Worm (Caenorhabditis elegans) whole organism, young adult: ENCODE data around the gene gipc-2.

Experiments used
- Y67H2A.10 ChIP-seq: fragments of 200-800 bp; sonication (Bioruptor generic); conservative IDR thresholded peaks from 2 replicates; pipeline ENCODE4 v1.3.6; 2022; ENCODE audit warnings: missing genetic modification reagents, missing genetic modification characterization, missing compliant biosample characterization
- ceh-40 ChIP-seq: fragments of 200-800 bp; sonication (Bioruptor generic); IDR thresholded peaks from 2 replicates; pipeline ENCODE4 v1.3.6; 2022; ENCODE audit warnings: missing genetic modification characterization, missing compliant biosample characterization
- gei-17 ChIP-seq: fragments of 200-800 bp; sonication (Bioruptor generic); optimal IDR thresholded peaks from 2 replicates; lab custom pipeline; 2018; ENCODE audit warnings: mild to moderate bottlenecking, missing genetic modification characterization, missing compliant biosample characterization
- madf-10 ChIP-seq: sonication (generic microtip); optimal IDR thresholded peaks from 2 replicates; lab custom pipeline; 2016; ENCODE audit warnings: mild to moderate bottlenecking, missing genetic modification characterization, missing compliant biosample characterization
- nfyb-1 ChIP-seq: fragments of 200-800 bp; sonication (Bioruptor generic); IDR thresholded peaks from 2 replicates; pipeline ENCODE4 v1.3.6; 2022; ENCODE audit warnings: missing genetic modification reagents, missing genetic modification characterization, missing compliant biosample characterization
- pbrm-1 ChIP-seq: fragments of 200-800 bp; sonication (Bioruptor generic); IDR thresholded peaks from 2 replicates; pipeline ENCODE4 v1.3.6; 2022; ENCODE audit warnings: missing genetic modification reagents, missing genetic modification characterization, missing compliant biosample characterization
- rpc-1 ChIP-seq, 2 experiments: fragments of 150-350 bp in 1 of 2; sonication (generic microtip) in 1 of 2; optimal IDR thresholded peaks; 2 replicates each; lab custom pipeline; 2014 to 2018; ENCODE audit warnings: missing biosample characterization in 1 of 2, missing genetic modification characterization in 1 of 2, missing genetic modification reagents in 1 of 2, missing genotype in 1 of 2
- unc-62 ChIP-seq: fragments of 150-350 bp; optimal IDR thresholded peaks from 2 replicates; lab custom pipeline; 2014; ENCODE audit warnings: missing biosample characterization, missing genetic modification reagents, missing genetic modification characterization
- zim-3 ChIP-seq: sonication (generic microtip); optimal IDR thresholded peaks from 2 replicates; lab custom pipeline; 2017; ENCODE audit warnings: mild to moderate bottlenecking, missing genetic modification characterization, moderate library complexity, missing compliant biosample characterization
- ztf-3 ChIP-seq: fragments of 200-800 bp; sonication (Bioruptor generic); optimal IDR thresholded peaks from 2 replicates; lab custom pipeline; 2018; ENCODE audit warnings: mild to moderate bottlenecking, missing genetic modification characterization, missing compliant biosample characterization

DNA sequence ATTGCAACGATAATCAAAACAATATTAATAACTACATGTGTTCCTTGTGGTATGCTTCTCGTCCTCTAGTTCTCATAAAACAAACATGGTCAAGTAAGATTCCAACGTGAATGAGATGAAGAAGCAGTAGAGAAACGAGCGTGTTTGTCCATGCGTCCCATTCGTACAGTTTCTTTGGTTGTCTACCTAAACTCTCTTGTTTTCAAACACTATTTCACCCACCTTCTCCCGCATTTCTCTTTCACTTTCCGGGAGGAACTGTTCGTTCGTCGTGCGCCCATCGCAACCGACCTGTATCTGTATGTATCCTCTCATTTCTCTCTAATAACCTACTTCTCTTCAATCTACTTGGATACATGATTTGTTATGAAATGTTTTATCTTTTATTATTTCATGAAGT is 19.7 kb downstream of the gipc-2 start:
- TF ChIP-seq nfyb-1 (GFP tag; lab: Robert Waterston, UW) (no peak), madf-10 (tag; lab: Kevin White, UChicago) (no peak), ztf-3 (GFP tag; lab: Kevin White, UChicago) (no peak), zim-3 (tag; lab: Kevin White, UChicago) (no peak), Y67H2A.10 (no peak), pbrm-1 (GFP tag; lab: Robert Waterston, UW) (no peak), gei-17 (GFP tag; lab: Kevin White, UChicago) (no peak), unc-62 (no peak), ceh-40 (GFP tag; lab: Robert Waterston, UW) (no peak), rpc-1 (optimal IDR thresholded peaks at IDR 0.05; lab: Kevin White, UChicago) (no peak), rpc-1 (tag; optimal IDR thresholded peaks at IDR 0.05; lab: Kevin White, UChicago) (no peak)
